Fruit fly (Drosophila melanogaster) whole organism, embryonic: ENCODE measurements around the gene CG6040.

ENCODE experiments used
- ATbp ChIP-seq: fragments of 200-800 bp; sonication (Bioruptor generic); optimal IDR thresholded peaks from 2 replicates; lab custom pipeline; 2017; ENCODE audit warnings: missing biosample characterization, mild to moderate bottlenecking, missing genetic modification characterization, missing genetic modification reagents
- Atf3 ChIP-seq: fragments of 200-800 bp; sonication (Bioruptor generic); optimal IDR thresholded peaks from 3 replicates; lab custom pipeline; 2016; ENCODE audit warnings: missing biosample characterization, missing genetic modification characterization
- CG10959 ChIP-seq: fragments of 200-800 bp; sonication (Bioruptor generic); IDR thresholded peaks from 2 replicates; pipeline ENCODE4 v1.3.6; 2022; ENCODE audit warnings: missing biosample characterization, missing genetic modification characterization
- CG11456 ChIP-seq: fragments of 200-800 bp; sonication (Bioruptor generic); IDR thresholded peaks from 3 replicates; pipeline ENCODE4 v1.3.6; 2022; ENCODE audit warnings: missing biosample characterization, missing genetic modification characterization
- CG11695 ChIP-seq: fragments of 200-800 bp; sonication (Bioruptor generic); IDR thresholded peaks from 3 replicates; pipeline ENCODE4 v1.3.6; 2022; ENCODE audit warnings: missing biosample characterization, missing genetic modification characterization
- CG1233 ChIP-seq: fragments of 200-800 bp; sonication (Bioruptor generic); optimal IDR thresholded peaks from 4 replicates; lab custom pipeline; 2018; ENCODE audit warnings: missing biosample characterization, mild to moderate bottlenecking, missing genetic modification characterization
- CG14860 ChIP-seq: fragments of 200-800 bp; sonication (Bioruptor generic); IDR thresholded peaks from 3 replicates; pipeline ENCODE4 v1.3.6; 2022; ENCODE audit warnings: missing biosample characterization, missing genetic modification characterization; ENCODE audit not compliant: partially characterized antibody
- CG1529 ChIP-seq: fragments of 200-800 bp; sonication (Bioruptor generic); optimal IDR thresholded peaks from 3 replicates; lab custom pipeline; 2018; ENCODE audit warnings: missing biosample characterization, missing genetic modification characterization
- CG16815 ChIP-seq: fragments of 200-800 bp; sonication (Bioruptor generic); optimal IDR thresholded peaks from 3 replicates; lab custom pipeline; 2017; ENCODE audit warnings: missing biosample characterization, mild to moderate bottlenecking, missing genetic modification characterization
- CG16863 ChIP-seq: fragments of 200-800 bp; sonication (Bioruptor generic); optimal IDR thresholded peaks from 3 replicates; lab custom pipeline; 2016; ENCODE audit warnings: missing biosample characterization, missing genetic modification characterization
- CG2116 ChIP-seq: fragments of 200-800 bp; sonication (Bioruptor generic); optimal IDR thresholded peaks from 3 replicates; lab custom pipeline; 2018; ENCODE audit warnings: missing biosample characterization, mild to moderate bottlenecking, missing genetic modification characterization
- CG30020 ChIP-seq: fragments of 200-800 bp; optimal IDR thresholded peaks from 2 replicates; lab custom pipeline; 2019; ENCODE audit warnings: missing biosample characterization, mild to moderate bottlenecking, missing genetic modification characterization, moderate library complexity
- CG32767 ChIP-seq: fragments of 200-800 bp; sonication (Bioruptor generic); IDR thresholded peaks from 2 replicates; pipeline ENCODE4 v1.3.6; 2022; ENCODE audit warnings: missing biosample characterization, missing genetic modification characterization
- CG33213 ChIP-seq: fragments of 200-800 bp; sonication (Bioruptor generic); optimal IDR thresholded peaks from 3 replicates; lab custom pipeline; 2016; ENCODE audit warnings: missing biosample characterization, missing genetic modification characterization
- CG34376 ChIP-seq: fragments of 200-800 bp; sonication (Bioruptor generic); optimal IDR thresholded peaks from 2 replicates; lab custom pipeline; 2018; ENCODE audit warnings: missing biosample characterization, mild to moderate bottlenecking, missing genetic modification characterization
- CG3995 ChIP-seq: fragments of 200-800 bp; sonication (Bioruptor generic); optimal IDR thresholded peaks from 3 replicates; lab custom pipeline; 2016; ENCODE audit warnings: missing biosample characterization, missing genetic modification characterization
- CG4820 ChIP-seq: fragments of 200-800 bp; sonication (Bioruptor generic); optimal IDR thresholded peaks from 3 replicates; lab custom pipeline; 2016; ENCODE audit warnings: missing biosample characterization, missing genetic modification characterization
- CG5245 ChIP-seq: fragments of 200-800 bp; sonication (Bioruptor generic); optimal IDR thresholded peaks from 3 replicates; lab custom pipeline; 2016; ENCODE audit warnings: missing biosample characterization, missing genetic modification characterization
- CG5953 ChIP-seq: fragments of 200-800 bp; sonication (Bioruptor generic); IDR thresholded peaks from 2 replicates; pipeline ENCODE4 v1.3.6; 2022; ENCODE audit warnings: missing biosample characterization, missing genetic modification characterization
- CG6854 ChIP-seq: fragments of 200-800 bp; sonication (Bioruptor generic); optimal IDR thresholded peaks from 3 replicates; lab custom pipeline; 2017; ENCODE audit warnings: missing biosample characterization, mild to moderate bottlenecking, missing genetic modification characterization
- CG7963 ChIP-seq: fragments of 200-800 bp; sonication (Bioruptor generic); IDR thresholded peaks from 3 replicates; pipeline ENCODE4 v1.3.6; 2022; ENCODE audit warnings: missing biosample characterization, missing genetic modification characterization; ENCODE audit not compliant: partially characterized antibody
- CG8281 ChIP-seq: fragments of 200-800 bp; sonication (Bioruptor generic); optimal IDR thresholded peaks from 2 replicates; lab custom pipeline; 2018; ENCODE audit warnings: missing biosample characterization, mild to moderate bottlenecking, missing genetic modification characterization, moderate library complexity
- CG8765 ChIP-seq: fragments of 200-800 bp; sonication (Bioruptor generic); IDR thresholded peaks from 2 replicates; pipeline ENCODE4 v1.3.6; 2022; ENCODE audit warnings: missing biosample characterization, missing genetic modification characterization
- CG9609 ChIP-seq: fragments of 200-800 bp; sonication (Bioruptor generic); optimal IDR thresholded peaks from 3 replicates; lab custom pipeline; 2016; ENCODE audit warnings: missing biosample characterization, missing genetic modification characterization
- D19B ChIP-seq: fragments of 200-800 bp; sonication (Bioruptor generic); optimal IDR thresholded peaks from 2 replicates; lab custom pipeline; 2017; ENCODE audit warnings: missing biosample characterization, mild to moderate bottlenecking, missing genetic modification characterization
- Dad ChIP-seq: fragments of 200-800 bp; sonication (Bioruptor generic); optimal IDR thresholded peaks from 3 replicates; lab custom pipeline; 2016; ENCODE audit warnings: missing biosample characterization, missing genetic modification characterization
- HmgD ChIP-seq: fragments of 200-800 bp; sonication (Bioruptor generic); optimal IDR thresholded peaks from 3 replicates; lab custom pipeline; 2016; ENCODE audit warnings: missing biosample characterization, missing genetic modification characterization
- Hmr ChIP-seq: fragments of 200-800 bp; sonication (Bioruptor generic); optimal IDR thresholded peaks from 3 replicates; lab custom pipeline; 2017; ENCODE audit warnings: mild to moderate bottlenecking, missing biosample characterization, missing genetic modification reagents, missing genetic modification characterization
- Hr3 ChIP-seq: fragments of 200-800 bp; sonication (Bioruptor generic); optimal IDR thresholded peaks from 3 replicates; lab custom pipeline; 2016; ENCODE audit warnings: missing biosample characterization, missing genetic modification characterization
- Mrtf ChIP-seq: fragments of 200-800 bp; sonication (Bioruptor generic); IDR thresholded peaks from 3 replicates; pipeline ENCODE4 v1.3.6; 2022; ENCODE audit warnings: missing biosample characterization, missing genetic modification characterization
- NC2β ChIP-seq: fragments of 200-800 bp; sonication (Bioruptor generic); optimal IDR thresholded peaks from 2 replicates; lab custom pipeline; 2016; ENCODE audit warnings: missing biosample characterization, missing genetic modification characterization
- Ravus ChIP-seq: fragments of 200-800 bp; sonication (Bioruptor generic); IDR thresholded peaks from 2 replicates; pipeline ENCODE4 v1.3.6; 2022; ENCODE audit warnings: missing biosample characterization, missing genetic modification characterization
- Scr ChIP-seq: fragments of 200-800 bp; sonication (Bioruptor generic); IDR thresholded peaks from 2 replicates; pipeline ENCODE4 v1.3.6; 2022; ENCODE audit warnings: missing biosample characterization, missing genetic modification characterization; ENCODE audit not compliant: partially characterized antibody
- bcd ChIP-seq: fragments of 200-800 bp; sonication (Bioruptor generic); optimal IDR thresholded peaks from 2 replicates; lab custom pipeline; 2017; ENCODE audit warnings: missing biosample characterization, mild to moderate bottlenecking, missing genetic modification characterization
- btn ChIP-seq: fragments of 200-800 bp; sonication (Bioruptor generic); optimal IDR thresholded peaks from 2 replicates; lab custom pipeline; 2016; ENCODE audit warnings: missing biosample characterization, missing genetic modification characterization
- chinmo ChIP-seq: fragments of 200-800 bp; sonication (Bioruptor generic); IDR thresholded peaks from 4 replicates; pipeline ENCODE4 v1.3.6; 2022; ENCODE audit warnings: missing biosample characterization, missing genetic modification characterization; ENCODE audit not compliant: partially characterized antibody
- dati ChIP-seq: fragments of 200-800 bp; sonication (Bioruptor generic); IDR thresholded peaks from 2 replicates; pipeline ENCODE4 v1.3.6; 2022; ENCODE audit warnings: missing biosample characterization, missing genetic modification characterization
- dmrt11E ChIP-seq: fragments of 200-800 bp; sonication (Bioruptor generic); optimal IDR thresholded peaks from 3 replicates; lab custom pipeline; 2018; ENCODE audit warnings: missing biosample characterization, mild to moderate bottlenecking, missing genetic modification characterization, moderate library complexity
- dmrt99B ChIP-seq: fragments of 200-800 bp; sonication (Bioruptor generic); optimal IDR thresholded peaks from 2 replicates; lab custom pipeline; 2018; ENCODE audit warnings: missing biosample characterization, mild to moderate bottlenecking, missing genetic modification characterization, moderate library complexity
- emc ChIP-seq: fragments of 200-800 bp; sonication (Bioruptor generic); optimal IDR thresholded peaks from 2 replicates; lab custom pipeline; 2016; ENCODE audit warnings: missing biosample characterization, missing genetic modification characterization
- fd96Cb ChIP-seq: fragments of 200-800 bp; sonication (Bioruptor generic); optimal IDR thresholded peaks from 2 replicates; lab custom pipeline; 2018; ENCODE audit warnings: missing biosample characterization, mild to moderate bottlenecking, missing genetic modification characterization, moderate library complexity
- hb ChIP-seq: fragments of 200-800 bp; sonication (Bioruptor generic); IDR thresholded peaks from 3 replicates; pipeline ENCODE4 v1.3.6; 2022; ENCODE audit warnings: missing biosample characterization, missing genetic modification characterization; ENCODE audit not compliant: partially characterized antibody
- lilli ChIP-seq: fragments of 200-800 bp; sonication (Bioruptor generic); optimal IDR thresholded peaks from 3 replicates; lab custom pipeline; 2016; ENCODE audit warnings: missing biosample characterization, missing genetic modification characterization
- nom ChIP-seq: fragments of 200-800 bp; sonication (Bioruptor generic); optimal IDR thresholded peaks from 2 replicates; lab custom pipeline; 2017; ENCODE audit warnings: missing biosample characterization, missing genetic modification characterization, mild to moderate bottlenecking, moderate library complexity, missing genetic modification reagents
- odd ChIP-seq: fragments of 200-800 bp; sonication (Bioruptor generic); optimal IDR thresholded peaks from 2 replicates; lab custom pipeline; 2017; ENCODE audit warnings: missing biosample characterization, mild to moderate bottlenecking, missing genetic modification characterization
- psq ChIP-seq: fragments of 200-800 bp; sonication (Bioruptor generic); optimal IDR thresholded peaks from 2 replicates; lab custom pipeline; 2017; ENCODE audit warnings: missing biosample characterization, missing genetic modification characterization
- salm ChIP-seq: fragments of 200-800 bp; sonication (Bioruptor generic); optimal IDR thresholded peaks from 2 replicates; lab custom pipeline; 2018; ENCODE audit warnings: missing biosample characterization, mild to moderate bottlenecking, missing genetic modification characterization
- sens-2 ChIP-seq: fragments of 200-800 bp; sonication (Bioruptor generic); IDR thresholded peaks from 2 replicates; pipeline ENCODE4 v1.3.6; 2022; ENCODE audit warnings: missing biosample characterization, missing genetic modification characterization
- trem ChIP-seq: fragments of 200-800 bp; optimal IDR thresholded peaks from 3 replicates; lab custom pipeline; 2019; ENCODE audit warnings: missing biosample characterization, mild to moderate bottlenecking, missing genetic modification characterization, moderate library complexity
- trh ChIP-seq: fragments of 200-800 bp; sonication (Bioruptor generic); optimal IDR thresholded peaks from 2 replicates; lab custom pipeline; 2016; ENCODE audit warnings: missing biosample characterization, missing genetic modification characterization

CG6040 gene

DNA sequence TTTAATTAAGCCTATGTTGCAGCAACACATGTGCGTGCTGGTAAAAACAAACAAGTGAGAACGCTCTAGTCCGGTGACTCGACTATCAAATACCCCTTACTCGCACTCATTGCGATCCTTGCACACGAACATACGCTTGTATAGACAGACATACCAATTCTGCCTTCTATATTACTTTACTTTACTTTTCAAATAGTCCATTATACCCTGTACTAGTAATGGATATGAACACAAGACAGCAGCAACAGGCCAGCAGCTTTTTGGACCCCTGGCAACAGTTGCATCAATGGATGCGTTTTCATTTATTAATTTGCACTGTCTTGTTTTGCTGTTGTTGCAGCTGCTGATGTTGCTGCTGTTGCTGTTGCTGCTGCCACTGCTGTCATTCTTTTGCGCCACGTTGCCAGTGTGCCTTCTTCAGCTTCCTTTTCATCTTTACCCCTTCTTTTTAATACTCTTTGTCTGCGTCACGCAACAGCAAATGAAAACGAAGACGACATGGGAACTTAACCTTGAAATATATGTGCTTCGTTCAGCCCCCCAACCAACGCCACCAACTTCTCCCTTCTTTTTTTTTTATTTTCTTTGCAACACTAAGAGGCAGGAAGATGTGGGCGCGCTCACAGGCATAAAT lies 21.9 kb downstream of the CG6040 start (continued):
- TF ChIP-seq CG4820 (GFP tag; lab: Kevin White, UChicago): peak; percentile 6
- TF ChIP-seq CG9609 (GFP tag; lab: Kevin White, UChicago): no peak
- TF ChIP-seq CG10959 (GFP tag; lab: Robert Waterston, UW): peak; percentile 52; the same call in 1 of the 2 replicates
- TF ChIP-seq CG5953 (GFP tag; lab: Robert Waterston, UW): no peak; the same call in 1 of the 2 replicates
- no peak for TF ChIP-seq Dad (GFP tag; lab: Kevin White, UChicago)
- TF ChIP-seq HmgD (GFP tag; lab: Kevin White, UChicago): no peak
- peak; percentile 14 for TF ChIP-seq CG16863
- no peak for TF ChIP-seq CG16815
- TF ChIP-seq CG33213 (GFP tag; lab: Kevin White, UChicago): no peak
- no peak for TF ChIP-seq Hmr (GFP tag; lab: Kevin White, UChicago)
- no peak for TF ChIP-seq CG8765 (GFP tag; lab: Robert Waterston, UW)
- no peak for TF ChIP-seq psq (GFP tag; lab: Kevin White, UChicago)
- TF ChIP-seq dmrt99B (tag; lab: Kevin White, UChicago): peak; percentile 43
- TF ChIP-seq salm: no peak
- TF ChIP-seq CG5245 (GFP tag; lab: Kevin White, UChicago): peak; percentile 6
- TF ChIP-seq CG8281: no peak
- 0 out of 3 replicates have a peak, but pooled peaks have one; percentile 30 for TF ChIP-seq Mrtf
- TF ChIP-seq nom (GFP tag; lab: Kevin White, UChicago): peak; percentile 44
- no peak for TF ChIP-seq CG1233 (GFP tag; lab: Kevin White, UChicago)
- no peak for TF ChIP-seq CG14860 (GFP tag; lab: Robert Waterston, UW)
- TF ChIP-seq trem (tag; lab: Kevin White, UChicago): no peak
- no peak for TF ChIP-seq chinmo (GFP tag; lab: Robert Waterston, UW)
- TF ChIP-seq Ravus (GFP tag; lab: Robert Waterston, UW): no peak
- no peak for TF ChIP-seq CG2116 (GFP tag; lab: Kevin White, UChicago)
- TF ChIP-seq fd96Cb (tag; lab: Kevin White, UChicago): peak; percentile 22
- no peak for TF ChIP-seq CG7963 (GFP tag; lab: Robert Waterston, UW)
- TF ChIP-seq CG32767 (GFP tag; lab: Robert Waterston, UW): no peak
- TF ChIP-seq trh (GFP tag; lab: Kevin White, UChicago): no peak
- TF ChIP-seq bcd (GFP tag; lab: Kevin White, UChicago): no peak
- no peak for TF ChIP-seq btn
- no peak for TF ChIP-seq CG11695 (GFP tag; lab: Robert Waterston, UW)
- TF ChIP-seq hb (GFP tag; lab: Robert Waterston, UW): no peak
- peak; percentile 72; the same call in 2 of the 3 replicates for TF ChIP-seq CG11456 (GFP tag; lab: Robert Waterston, UW)
- no peak for TF ChIP-seq Atf3 (GFP tag; lab: Kevin White, UChicago)
- TF ChIP-seq dmrt11E: no peak
- TF ChIP-seq D19B (GFP tag; lab: Kevin White, UChicago): peak; percentile 26
- TF ChIP-seq CG34376 (GFP tag; lab: Kevin White, UChicago): no peak
- no peak for TF ChIP-seq Scr (GFP tag; lab: Robert Waterston, UW)
- TF ChIP-seq NC2β: no peak
- 0 out of 2 replicates have a peak, but pooled peaks have one; percentile 22 for TF ChIP-seq dati (GFP tag; lab: Robert Waterston, UW)
- no peak for TF ChIP-seq CG3995 (GFP tag; lab: Kevin White, UChicago)
- TF ChIP-seq Hr3 (GFP tag; lab: Kevin White, UChicago): no peak
- no peak for TF ChIP-seq odd
- no peak for TF ChIP-seq lilli (GFP tag; lab: Kevin White, UChicago)
- peak; percentile 44; the same call in 1 of the 2 replicates for TF ChIP-seq sens-2 (GFP tag; lab: Robert Waterston, UW)
- peak; percentile 11 for TF ChIP-seq ATbp (GFP tag; lab: Kevin White, UChicago)
- no peak for TF ChIP-seq emc (GFP tag; lab: Kevin White, UChicago)
- no peak for TF ChIP-seq CG30020
- no peak for TF ChIP-seq CG6854
- TF ChIP-seq CG1529 (GFP tag; lab: Kevin White, UChicago): no peak
